Worm (Caenorhabditis elegans) whole organism, young adult: ENCODE data around the gene T26C12.3.

ENCODE experiments used
- B0019.2 ChIP-seq: fragments of 200-800 bp; sonication (Bioruptor generic); conservative IDR thresholded peaks from 2 replicates; pipeline ENCODE4 v1.3.6; 2022; ENCODE audit warnings: missing genetic modification reagents, missing genetic modification characterization, missing compliant biosample characterization
- C06A6.2 ChIP-seq: fragments of 200-800 bp; sonication (Bioruptor generic); conservative IDR thresholded peaks from 2 replicates; pipeline ENCODE4 v1.3.6; 2022; ENCODE audit warnings: missing genetic modification characterization, missing compliant biosample characterization
- D2030.7 ChIP-seq: fragments of 200-800 bp; sonication (Bioruptor generic); IDR thresholded peaks from 2 replicates; pipeline ENCODE4 v1.3.6; 2022; ENCODE audit warnings: missing genetic modification reagents, missing genetic modification characterization, missing compliant biosample characterization
- F22D6.2 ChIP-seq: sonication (generic microtip); optimal IDR thresholded peaks from 2 replicates; lab custom pipeline; 2016; ENCODE audit warnings: mild to moderate bottlenecking, missing genetic modification characterization, missing compliant biosample characterization
- F49E8.2 ChIP-seq: sonication (generic microtip); optimal IDR thresholded peaks from 3 replicates; lab custom pipeline; 2017; ENCODE audit warnings: missing genetic modification characterization, mild to moderate bottlenecking, missing compliant biosample characterization, antibody characterized with exemption, moderate library complexity; ENCODE audit not compliant: insufficient read depth
- Y53G8AR.9 ChIP-seq: fragments of 200-800 bp; sonication (Bioruptor generic); conservative IDR thresholded peaks from 2 replicates; pipeline ENCODE4 v1.3.6; 2022; ENCODE audit warnings: missing genetic modification reagents, missing genetic modification characterization, missing compliant biosample characterization
- akir-1 ChIP-seq: fragments of 200-800 bp; sonication (Bioruptor generic); optimal IDR thresholded peaks from 2 replicates; lab custom pipeline; 2018; ENCODE audit warnings: mild to moderate bottlenecking, missing genetic modification characterization, moderate library complexity, missing compliant biosample characterization
- aptf-2 ChIP-seq: fragments of 200-800 bp; sonication (Bioruptor generic); conservative IDR thresholded peaks from 2 replicates; pipeline ENCODE4 v1.3.6; 2022; ENCODE audit warnings: missing genetic modification reagents, missing genetic modification characterization, missing compliant biosample characterization
- attf-3 ChIP-seq: fragments of 200-800 bp; sonication (Bioruptor generic); conservative IDR thresholded peaks from 2 replicates; pipeline ENCODE4 v1.3.6; 2022; ENCODE audit warnings: missing genetic modification reagents, missing genetic modification characterization, missing compliant biosample characterization
- cebp-2 ChIP-seq: fragments of 200-800 bp; sonication (Bioruptor generic); IDR thresholded peaks from 2 replicates; pipeline ENCODE4 v1.3.6; 2022; ENCODE audit warnings: missing genetic modification characterization, missing compliant biosample characterization
- ceh-100 ChIP-seq: fragments of 200-800 bp; sonication (Bioruptor generic); IDR thresholded peaks from 2 replicates; pipeline ENCODE4 v1.3.6; 2022; ENCODE audit warnings: missing genetic modification reagents, missing genetic modification characterization, missing compliant biosample characterization
- ceh-91 ChIP-seq: fragments of 200-800 bp; sonication (Bioruptor generic); IDR thresholded peaks from 2 replicates; pipeline ENCODE4 v1.3.6; 2022; ENCODE audit warnings: missing genetic modification reagents, missing genetic modification characterization, missing compliant biosample characterization
- die-1 ChIP-seq: sonication (generic microtip); optimal IDR thresholded peaks from 2 replicates; lab custom pipeline; 2016; ENCODE audit warnings: missing genotype, mild to moderate bottlenecking, missing genetic modification characterization, missing compliant biosample characterization
- dox-1 ChIP-seq: fragments of 200-800 bp; sonication (Bioruptor generic); IDR thresholded peaks from 2 replicates; pipeline ENCODE4 v1.3.6; 2022; ENCODE audit warnings: missing genetic modification reagents, missing genetic modification characterization, missing compliant biosample characterization
- dpff-1 ChIP-seq: sonication (generic microtip); optimal IDR thresholded peaks from 2 replicates; lab custom pipeline; 2017; ENCODE audit warnings: mild to moderate bottlenecking, missing genetic modification characterization, missing compliant biosample characterization
- dpl-1 ChIP-seq: fragments of 150-350 bp; optimal IDR thresholded peaks from 2 replicates; lab custom pipeline; 2014; ENCODE audit warnings: missing biosample characterization, missing genetic modification reagents, missing genetic modification characterization
- egrh-3 ChIP-seq: fragments of 200-800 bp; sonication (Bioruptor generic); IDR thresholded peaks from 2 replicates; pipeline ENCODE4 v1.3.6; 2022; ENCODE audit warnings: missing genetic modification reagents, missing genetic modification characterization, missing compliant biosample characterization
- hlh-26 ChIP-seq: fragments of 200-800 bp; sonication (Bioruptor generic); conservative IDR thresholded peaks from 2 replicates; pipeline ENCODE4 v1.3.6; 2022; ENCODE audit warnings: missing genetic modification reagents, missing genetic modification characterization, missing compliant biosample characterization
- hmg-1.2 ChIP-seq: fragments of 200-800 bp; sonication (Bioruptor generic); IDR thresholded peaks from 2 replicates; pipeline ENCODE4 v1.3.6; 2022; ENCODE audit warnings: missing genetic modification reagents, missing genetic modification characterization, missing compliant biosample characterization
- hrde-1 ChIP-seq: sonication (generic microtip); optimal IDR thresholded peaks from 2 replicates; lab custom pipeline; 2016; ENCODE audit warnings: missing genetic modification characterization, mild to moderate bottlenecking, missing compliant biosample characterization, moderate library complexity, missing genotype, missing genetic modification reagents, borderline replicate concordance
- let-526 ChIP-seq: fragments of 200-800 bp; sonication (Bioruptor generic); IDR thresholded peaks from 2 replicates; pipeline ENCODE4 v1.3.6; 2022; ENCODE audit warnings: missing genetic modification reagents, missing genetic modification characterization, missing compliant biosample characterization
- mxl-1 ChIP-seq: sonication (generic microtip); optimal IDR thresholded peaks from 2 replicates; lab custom pipeline; 2016; ENCODE audit warnings: missing genetic modification characterization, missing compliant biosample characterization
- nfyb-1 ChIP-seq: fragments of 200-800 bp; sonication (Bioruptor generic); IDR thresholded peaks from 2 replicates; pipeline ENCODE4 v1.3.6; 2022; ENCODE audit warnings: missing genetic modification reagents, missing genetic modification characterization, missing compliant biosample characterization
- rec-8 ChIP-seq, 2 experiments: sonication (generic microtip); optimal IDR thresholded peaks; 2 replicates each; lab custom pipeline; 2016; ENCODE audit warnings: mild to moderate bottlenecking in 2 of 2, missing genetic modification characterization in 2 of 2, missing genetic modification reagents in 2 of 2, missing genotype in 2 of 2, missing biosample characterization in 1 of 2, missing compliant biosample characterization in 1 of 2, moderate library complexity in 1 of 2
- sdz-38 ChIP-seq: sonication (generic microtip); optimal IDR thresholded peaks from 2 replicates; lab custom pipeline; 2016; ENCODE audit warnings: missing genotype, missing genetic modification characterization, missing compliant biosample characterization
- snpc-1.1 ChIP-seq: sonication (generic microtip); optimal IDR thresholded peaks from 2 replicates; lab custom pipeline; 2017; ENCODE audit warnings: missing genetic modification characterization, mild to moderate bottlenecking, missing compliant biosample characterization, antibody characterized with exemption, moderate library complexity, missing genotype, missing genetic modification reagents; ENCODE audit not compliant: insufficient read depth
- snpc-4 ChIP-seq, 5 experiments: fragments of 150-350 bp in 1 of 5; sonication (generic microtip) in 4 of 5; optimal IDR thresholded peaks; 2 replicates each; lab custom pipeline; 2014 to 2018; ENCODE audit warnings: missing genetic modification characterization in 5 of 5, missing biosample characterization in 3 of 5, antibody characterized with exemption in 2 of 5, mild to moderate bottlenecking in 2 of 5, missing compliant biosample characterization in 2 of 5, missing genotype in 2 of 5, moderate library complexity in 2 of 5, missing genetic modification reagents in 1 of 5
- unc-130 ChIP-seq: sonication (generic microtip); optimal IDR thresholded peaks from 2 replicates; lab custom pipeline; 2016; ENCODE audit warnings: missing genetic modification reagents, missing genetic modification characterization, missing compliant biosample characterization
- unc-62 ChIP-seq: fragments of 150-350 bp; optimal IDR thresholded peaks from 2 replicates; lab custom pipeline; 2014; ENCODE audit warnings: missing biosample characterization, missing genetic modification reagents, missing genetic modification characterization
- zfh-2 ChIP-seq: fragments of 200-800 bp; sonication (Bioruptor generic); conservative IDR thresholded peaks from 2 replicates; pipeline ENCODE4 v1.3.6; 2022; ENCODE audit warnings: missing genetic modification reagents, missing genetic modification characterization, missing compliant biosample characterization
- zim-3 ChIP-seq: sonication (generic microtip); optimal IDR thresholded peaks from 2 replicates; lab custom pipeline; 2017; ENCODE audit warnings: mild to moderate bottlenecking, missing genetic modification characterization, moderate library complexity, missing compliant biosample characterization
- ztf-25 ChIP-seq: fragments of 200-800 bp; sonication (Bioruptor generic); IDR thresholded peaks from 2 replicates; pipeline ENCODE4 v1.3.6; 2022; ENCODE audit warnings: missing genetic modification reagents, missing genetic modification characterization, missing compliant biosample characterization

The T26C12.3 gene

ce11 chrIV:3291977-3292561 is 18.9 kb upstream of the T26C12.3 start, which contains the start of gene W08E12.8:
TSS of gene W08E12.8 (plus strand) at chrIV:3292371.
- TF ChIP-seq C06A6.2 (GFP tag; lab: Robert Waterston, UW) (no peak), ceh-100 (GFP tag; lab: Robert Waterston, UW) (no peak), cebp-2 (GFP tag; lab: Robert Waterston, UW) (no peak), hmg-1.2 (no peak), zfh-2 (GFP tag; lab: Robert Waterston, UW) (peak; percentile 72; the same call in 1 of the 2 replicates), egrh-3 (GFP tag; lab: Robert Waterston, UW) (peak; percentile 78; the same call in 1 of the 2 replicates)

- no peak for TF ChIP-seq attf-3 (GFP tag; lab: Robert Waterston, UW)
- TF ChIP-seq hmg-1.2: no peak
- no peak for TF ChIP-seq unc-62 (GFP tag; lab: Kevin White, UChicago)
- no peak for TF ChIP-seq ceh-91 (GFP tag; lab: Robert Waterston, UW)
- no peak for TF ChIP-seq akir-1 (GFP tag; lab: Kevin White, UChicago)
- TF ChIP-seq F49E8.2 (tag; lab: Kevin White, UChicago): no peak
- no peak for TF ChIP-seq dpff-1 (tag; lab: Kevin White, UChicago)
- no peak for TF ChIP-seq aptf-2 (GFP tag; lab: Robert Waterston, UW)
- TF ChIP-seq unc-130 (GFP tag; lab: Kevin White, UChicago): no peak
- no peak for TF ChIP-seq nfyb-1 (GFP tag; lab: Robert Waterston, UW)
- no peak for TF ChIP-seq snpc-4 (GFP tag; optimal IDR thresholded peaks at IDR 0.05; lab: Kevin White, UChicago)
- TF ChIP-seq snpc-4 (tag; optimal IDR thresholded peaks at IDR 0.05; lab: Kevin White, UChicago): no peak
- no peak for TF ChIP-seq hlh-26 (GFP tag; lab: Robert Waterston, UW)
- no peak for TF ChIP-seq dpl-1 (GFP tag; lab: Kevin White, UChicago)
- TF ChIP-seq die-1 (tag; lab: Kevin White, UChicago): no peak
- TF ChIP-seq Y53G8AR.9 (GFP tag; lab: Robert Waterston, UW): no peak
- TF ChIP-seq mxl-1: no peak
Observed at ce11 chrIV:3289237-3289636, 16.0 kb upstream of the T26C12.3 start, which contains the start of gene gcy-23. TSS of gene gcy-23 (minus strand) at chrIV:3289337.

- TF ChIP-seq let-526 (GFP tag; lab: Robert Waterston, UW) (no peak), D2030.7 (GFP tag; lab: Robert Waterston, UW) (no peak), snpc-1.1 (tag; lab: Kevin White, UChicago) (no peak), F22D6.2 (tag; lab: Kevin White, UChicago) (no peak), rec-8 (tag; optimal IDR thresholded peaks at IDR 0.05; lab: Kevin White, UChicago) (no peak), B0019.2 (GFP tag; lab: Robert Waterston, UW) (no peak), unc-130 (GFP tag; lab: Kevin White, UChicago) (no peak), sdz-38 (tag; lab: Kevin White, UChicago) (no peak), dpff-1 (tag; lab: Kevin White, UChicago) (no peak), zim-3 (tag; lab: Kevin White, UChicago) (no peak), hrde-1 (tag; lab: Kevin White, UChicago) (no peak), dox-1 (no peak), mxl-1 (no peak), ztf-25 (GFP tag; lab: Robert Waterston, UW) (no peak)
Observed at ce11 chrIV:3278822-3279221, 5.6 kb upstream of the T26C12.3 start.
